Fruit fly (Drosophila melanogaster) whole organism, embryonic: ENCODE data around the gene simj.

Experiments
- Antp ChIP-seq: fragments of 200-800 bp; sonication (Bioruptor generic); optimal IDR thresholded peaks from 3 replicates; lab custom pipeline; 2016; ENCODE audit warnings: missing biosample characterization, missing genetic modification characterization
- CG10431 ChIP-seq: fragments of 200-800 bp; sonication (Bioruptor generic); optimal IDR thresholded peaks from 3 replicates; lab custom pipeline; 2018; ENCODE audit warnings: missing biosample characterization, mild to moderate bottlenecking, missing genetic modification characterization
- CG12659 ChIP-seq: fragments of 200-800 bp; sonication (Bioruptor generic); optimal IDR thresholded peaks from 3 replicates; lab custom pipeline; 2017; ENCODE audit warnings: mild to moderate bottlenecking, missing biosample characterization, missing genetic modification reagents, missing genetic modification characterization
- CG13296 ChIP-seq: fragments of 200-800 bp; sonication (Bioruptor generic); optimal IDR thresholded peaks from 3 replicates; lab custom pipeline; 2018; ENCODE audit warnings: missing biosample characterization, mild to moderate bottlenecking, missing genetic modification characterization
- CG14860 ChIP-seq: fragments of 200-800 bp; sonication (Bioruptor generic); IDR thresholded peaks from 3 replicates; pipeline ENCODE4 v1.3.6; 2022; ENCODE audit warnings: missing biosample characterization, missing genetic modification characterization; ENCODE audit not compliant: partially characterized antibody
- CG15696 ChIP-seq: fragments of 200-800 bp; sonication (Bioruptor generic); optimal IDR thresholded peaks from 2 replicates; lab custom pipeline; 2019; ENCODE audit warnings: missing biosample characterization, mild to moderate bottlenecking, missing genetic modification characterization, moderate library complexity
- CG16779 ChIP-seq: fragments of 200-800 bp; sonication (Bioruptor generic); IDR thresholded peaks from 2 replicates; pipeline ENCODE4 v1.3.6; 2022; ENCODE audit warnings: missing biosample characterization, missing genetic modification characterization
- CG17359 ChIP-seq: fragments of 200-800 bp; sonication (Bioruptor generic); optimal IDR thresholded peaks from 3 replicates; lab custom pipeline; 2018; ENCODE audit warnings: missing biosample characterization, mild to moderate bottlenecking, missing genetic modification characterization, moderate library complexity
- CG17361 ChIP-seq: fragments of 200-800 bp; sonication (Bioruptor generic); IDR thresholded peaks from 3 replicates; pipeline ENCODE4 v1.3.6; 2022; ENCODE audit warnings: missing biosample characterization, missing genetic modification characterization
- CG30020 ChIP-seq: fragments of 200-800 bp; optimal IDR thresholded peaks from 2 replicates; lab custom pipeline; 2019; ENCODE audit warnings: missing biosample characterization, mild to moderate bottlenecking, missing genetic modification characterization, moderate library complexity
- CG32532 ChIP-seq: fragments of 200-800 bp; sonication (Bioruptor generic); IDR thresholded peaks from 2 replicates; pipeline ENCODE4 v1.3.6; 2022; ENCODE audit warnings: missing biosample characterization, missing genetic modification characterization
- CG32767 ChIP-seq: fragments of 200-800 bp; sonication (Bioruptor generic); IDR thresholded peaks from 2 replicates; pipeline ENCODE4 v1.3.6; 2022; ENCODE audit warnings: missing biosample characterization, missing genetic modification characterization
- CG4404 ChIP-seq: fragments of 200-800 bp; sonication (Bioruptor generic); IDR thresholded peaks from 2 replicates; pipeline ENCODE4 v1.3.6; 2022; ENCODE audit warnings: missing biosample characterization, missing genetic modification characterization
- CG4730 ChIP-seq: fragments of 200-800 bp; sonication (Bioruptor generic); IDR thresholded peaks from 2 replicates; pipeline ENCODE4 v1.3.6; 2022; ENCODE audit warnings: missing biosample characterization, missing genetic modification characterization
- CG4820 ChIP-seq: fragments of 200-800 bp; sonication (Bioruptor generic); optimal IDR thresholded peaks from 3 replicates; lab custom pipeline; 2016; ENCODE audit warnings: missing biosample characterization, missing genetic modification characterization
- CG6765 ChIP-seq: fragments of 200-800 bp; sonication (Bioruptor generic); optimal IDR thresholded peaks from 3 replicates; lab custom pipeline; 2017; ENCODE audit warnings: missing biosample characterization, mild to moderate bottlenecking, missing genetic modification characterization
- CG8089 ChIP-seq: fragments of 200-800 bp; sonication (Bioruptor generic); optimal IDR thresholded peaks from 3 replicates; lab custom pipeline; 2016; ENCODE audit warnings: missing biosample characterization, missing genetic modification characterization
- CG8359 ChIP-seq: fragments of 200-800 bp; sonication (Bioruptor generic); optimal IDR thresholded peaks from 2 replicates; lab custom pipeline; 2017; ENCODE audit warnings: missing biosample characterization, mild to moderate bottlenecking, missing genetic modification characterization, borderline replicate concordance
- CG8388 ChIP-seq: fragments of 200-800 bp; sonication (Bioruptor generic); optimal IDR thresholded peaks from 2 replicates; lab custom pipeline; 2019; ENCODE audit warnings: missing biosample characterization, mild to moderate bottlenecking, missing genetic modification characterization, moderate library complexity
- CG9727 ChIP-seq: fragments of 200-800 bp; sonication (Bioruptor generic); optimal IDR thresholded peaks from 3 replicates; lab custom pipeline; 2017; ENCODE audit warnings: missing biosample characterization, mild to moderate bottlenecking, missing genetic modification characterization
- Dfd ChIP-seq, 2 experiments: fragments of >200 bp; optimal IDR thresholded peaks; 2 replicates each; lab custom pipeline; 2017; ENCODE audit warnings: missing biosample characterization in 2 of 2, missing genetic modification characterization in 2 of 2
- Ets65A ChIP-seq: fragments of 200-800 bp; sonication (Bioruptor generic); peaks from one replicate; lab custom pipeline; 2016; ENCODE audit warnings: missing biosample characterization, missing genetic modification characterization
- Gsc ChIP-seq: fragments of 200-800 bp; sonication (Bioruptor generic); IDR thresholded peaks from 2 replicates; pipeline ENCODE4 v1.3.6; 2022; ENCODE audit warnings: missing biosample characterization, missing genetic modification characterization
- HLH3B ChIP-seq: fragments of 200-800 bp; sonication (Bioruptor generic); IDR thresholded peaks from 2 replicates; pipeline ENCODE4 v1.3.6; 2022; ENCODE audit warnings: missing biosample characterization, missing genetic modification characterization
- HmgZ ChIP-seq: fragments of 200-800 bp; sonication (Bioruptor generic); optimal IDR thresholded peaks from 2 replicates; lab custom pipeline; 2018; ENCODE audit warnings: missing biosample characterization, mild to moderate bottlenecking, missing genetic modification characterization
- Med ChIP-seq: fragments of 200-800 bp; sonication (Bioruptor generic); peaks from one replicate; lab custom pipeline; 2016; ENCODE audit warnings: missing biosample characterization, missing genetic modification characterization, mild to moderate bottlenecking, inconsistent platforms, moderate library complexity
- Rfx ChIP-seq: fragments of 200-800 bp; sonication (Bioruptor generic); IDR thresholded peaks from 2 replicates; pipeline ENCODE4 v1.3.6; 2022; ENCODE audit warnings: missing biosample characterization, missing genetic modification characterization
- Rx ChIP-seq: fragments of 200-800 bp; sonication (Bioruptor generic); IDR thresholded peaks from 2 replicates; pipeline ENCODE4 v1.3.6; 2022; ENCODE audit warnings: missing biosample characterization, missing genetic modification characterization
- Tbp ChIP-seq: fragments of >200 bp; optimal IDR thresholded peaks from 2 replicates; lab custom pipeline; 2018; ENCODE audit warnings: missing biosample characterization, missing genetic modification characterization
- Vsx1 ChIP-seq: fragments of 200-800 bp; sonication (Bioruptor generic); optimal IDR thresholded peaks from 2 replicates; lab custom pipeline; 2017; ENCODE audit warnings: missing biosample characterization, mild to moderate bottlenecking, missing genetic modification characterization, missing genetic modification reagents
- bab2 ChIP-seq: fragments of 200-800 bp; sonication (Bioruptor generic); optimal IDR thresholded peaks from 2 replicates; lab custom pipeline; 2016; ENCODE audit warnings: missing biosample characterization, missing genetic modification characterization
- bcd ChIP-seq: fragments of 200-800 bp; sonication (Bioruptor generic); optimal IDR thresholded peaks from 2 replicates; lab custom pipeline; 2017; ENCODE audit warnings: missing biosample characterization, mild to moderate bottlenecking, missing genetic modification characterization
- bowl ChIP-seq: fragments of 200-800 bp; sonication (Bioruptor generic); IDR thresholded peaks from 2 replicates; pipeline ENCODE4 v1.3.6; 2022; ENCODE audit warnings: missing biosample characterization, missing genetic modification characterization
- fru ChIP-seq: fragments of >200 bp; optimal IDR thresholded peaks from 2 replicates; lab custom pipeline; 2017
- gsb ChIP-seq: fragments of 200-800 bp; sonication (Bioruptor generic); IDR thresholded peaks from 2 replicates; pipeline ENCODE4 v1.3.6; 2022; ENCODE audit warnings: missing biosample characterization, missing genetic modification characterization
- h ChIP-seq: fragments of >200 bp; optimal IDR thresholded peaks from 2 replicates; lab custom pipeline; 2017
- hkb ChIP-seq, 2 experiments: fragments of 200-800 bp in 1 of 2; fragments of >200 bp in 1 of 2; sonication (Bioruptor generic) in 1 of 2; IDR thresholded peaks in 1 of 2; optimal IDR thresholded peaks in 1 of 2; 2 replicates each; pipeline versions ENCODE4 v1.3.6 to Lab custom; 2017 to 2022; ENCODE audit warnings: missing biosample characterization in 1 of 2, missing genetic modification characterization in 1 of 2
- insv ChIP-seq, 2 experiments: fragments of 200-800 bp; sonication (Bioruptor generic); optimal IDR thresholded peaks; 3 replicates each; lab custom pipeline; 2016 to 2018; ENCODE audit warnings: missing biosample characterization in 2 of 2, missing genetic modification characterization in 2 of 2
- jigr1 ChIP-seq: fragments of 200-800 bp; sonication (Bioruptor generic); IDR thresholded peaks from 3 replicates; pipeline ENCODE4 v1.3.6; 2022; ENCODE audit warnings: missing biosample characterization, missing genetic modification characterization
- lmd ChIP-seq: fragments of 200-800 bp; sonication (Bioruptor generic); IDR thresholded peaks from 2 replicates; pipeline ENCODE4 v1.3.6; 2022; ENCODE audit warnings: missing biosample characterization, missing genetic modification characterization
- otp ChIP-seq: fragments of 200-800 bp; sonication (Bioruptor generic); IDR thresholded peaks from 3 replicates; pipeline ENCODE4, ENCODE4 v1.3.6; 2022; ENCODE audit warnings: missing biosample characterization, missing genetic modification characterization
- pros ChIP-seq: fragments of 200-800 bp; sonication (Bioruptor generic); optimal IDR thresholded peaks from 3 replicates; lab custom pipeline; 2019; ENCODE audit warnings: missing biosample characterization, mild to moderate bottlenecking, missing genetic modification characterization, moderate library complexity
- rib ChIP-seq: fragments of 200-800 bp; sonication (Bioruptor generic); IDR thresholded peaks from 2 replicates; pipeline ENCODE4 v1.3.6; 2022; ENCODE audit warnings: missing biosample characterization, missing genetic modification characterization
- row ChIP-seq: fragments of 200-800 bp; sonication (Bioruptor generic); IDR thresholded peaks from 3 replicates; pipeline ENCODE4 v1.3.6; 2022; ENCODE audit warnings: missing biosample characterization, missing genetic modification characterization
- slbo ChIP-seq: fragments of 200-800 bp; sonication (Bioruptor generic); IDR thresholded peaks from 2 replicates; pipeline ENCODE4 v1.3.6; 2022; ENCODE audit warnings: missing biosample characterization, missing genetic modification characterization
- sqz ChIP-seq: fragments of 200-800 bp; sonication (Bioruptor generic); optimal IDR thresholded peaks from 3 replicates; lab custom pipeline; 2018; ENCODE audit warnings: missing biosample characterization, mild to moderate bottlenecking, missing genetic modification characterization
- sr ChIP-seq: fragments of 200-800 bp; sonication (Bioruptor generic); IDR thresholded peaks from 3 replicates; pipeline ENCODE4 v1.3.6; 2022; ENCODE audit warnings: missing biosample characterization, missing genetic modification characterization
- tgo ChIP-seq: fragments of 200-800 bp; sonication (Bioruptor generic); IDR thresholded peaks from 3 replicates; pipeline ENCODE4 v1.3.6; 2022; ENCODE audit warnings: missing biosample characterization, missing genetic modification characterization
- ttk ChIP-seq: fragments of 200-800 bp; sonication (Bioruptor generic); IDR thresholded peaks from 2 replicates; pipeline ENCODE4 v2.1.2; 2022; ENCODE audit warnings: missing biosample characterization, missing genetic modification characterization
- usp ChIP-seq: fragments of >200 bp; optimal IDR thresholded peaks from 2 replicates; lab custom pipeline; 2017; ENCODE audit warnings: missing biosample characterization, missing genetic modification characterization
- zf30C ChIP-seq: fragments of 200-800 bp; sonication (Bioruptor generic); optimal IDR thresholded peaks from 3 replicates; lab custom pipeline; 2018; ENCODE audit warnings: missing biosample characterization, mild to moderate bottlenecking, missing genetic modification characterization

Gene simj

dm6 chr3L:10682725-10683367 lies 18.3 kb downstream of the simj start (continued):
- TF ChIP-seq fru (no peak), ttk (GFP tag; lab: Robert Waterston, UW) (peak; percentile 96), CG16779 (GFP tag; lab: Robert Waterston, UW) (peak; percentile 71), jigr1 (GFP tag; lab: Robert Waterston, UW) (peak; percentile 98), gsb (GFP tag; lab: Robert Waterston, UW) (peak; percentile 95), CG17361 (peak; percentile 99), CG30020 (tag; lab: Kevin White, UChicago) (peak; percentile 89), Dfd (GFP tag; optimal IDR thresholded peaks at IDR 0.05; lab: Kevin White, UChicago) (peak in 1 of 2 experiments; percentile 91), row (GFP tag; lab: Robert Waterston, UW) (peak; percentile 99), Rfx (GFP tag; lab: Robert Waterston, UW) (peak; percentile 97), usp (GFP tag; lab: Kevin White, UChicago) (no peak), CG13296 (GFP tag; lab: Kevin White, UChicago) (peak; percentile 99), bab2 (GFP tag; lab: Kevin White, UChicago) (peak; percentile 62), CG8388 (GFP tag; lab: Kevin White, UChicago) (peak; percentile 97), CG6765 (GFP tag; lab: Kevin White, UChicago) (peak; percentile 97), tgo (peak; percentile 97), HmgZ (peak; percentile 97), Rx (GFP tag; lab: Robert Waterston, UW) (peak; percentile 88), slbo (GFP tag; lab: Robert Waterston, UW) (peak; percentile 97), Tbp (GFP tag; lab: Kevin White, UChicago) (no peak), CG17359 (peak; percentile 97), bcd (GFP tag; lab: Kevin White, UChicago) (peak; percentile 99), CG32532 (GFP tag; lab: Robert Waterston, UW) (peak; percentile 96), sr (GFP tag; lab: Robert Waterston, UW) (peak; percentile 86), sqz (GFP tag; lab: Kevin White, UChicago) (peak; percentile 97), Antp (peak; percentile 81), Med (peak; percentile 90), CG4820 (GFP tag; lab: Kevin White, UChicago) (peak; percentile 97), otp (GFP tag; lab: Robert Waterston, UW) (peak; percentile 94), CG8359 (GFP tag; lab: Kevin White, UChicago) (peak; percentile 90), hkb (optimal IDR thresholded peaks at IDR 0.05; lab: Kevin White, UChicago) (no peak), hkb (GFP tag; IDR thresholded peaks at IDR 0.05; lab: Robert Waterston, UW) (peak; percentile 98), insv (GFP tag; optimal IDR thresholded peaks at IDR 0.05; lab: Kevin White, UChicago) (peak in 1 of 2 experiments; percentile 81), Vsx1 (GFP tag; lab: Kevin White, UChicago) (peak; percentile 96), HLH3B (peak; percentile 98), CG4730 (GFP tag; lab: Robert Waterston, UW) (peak; percentile 94), Ets65A (GFP tag; lab: Kevin White, UChicago) (peak; percentile 94), CG10431 (peak; percentile 95), bowl (GFP tag; lab: Robert Waterston, UW) (peak; percentile 93), CG15696 (peak; percentile 92), CG8089 (GFP tag; lab: Kevin White, UChicago) (peak; percentile 71), CG4404 (GFP tag; lab: Robert Waterston, UW) (peak; percentile 94), CG14860 (GFP tag; lab: Robert Waterston, UW) (no peak), CG12659 (GFP tag; lab: Kevin White, UChicago) (peak; percentile 99), CG9727 (peak; percentile 99), CG32767 (GFP tag; lab: Robert Waterston, UW) (peak; percentile 98), h (lab: Kevin White, UChicago) (no peak), lmd (peak; percentile 99), zf30C (GFP tag; lab: Kevin White, UChicago) (no peak), rib (peak; percentile 93), Gsc (GFP tag; lab: Robert Waterston, UW) (no peak; the same call in 1 of the 2 replicates), pros (GFP tag; lab: Kevin White, UChicago) (peak; percentile 43)
